Fruit fly (Drosophila melanogaster): Measurements from ENCODE around the gene Fur1.

DNA sequence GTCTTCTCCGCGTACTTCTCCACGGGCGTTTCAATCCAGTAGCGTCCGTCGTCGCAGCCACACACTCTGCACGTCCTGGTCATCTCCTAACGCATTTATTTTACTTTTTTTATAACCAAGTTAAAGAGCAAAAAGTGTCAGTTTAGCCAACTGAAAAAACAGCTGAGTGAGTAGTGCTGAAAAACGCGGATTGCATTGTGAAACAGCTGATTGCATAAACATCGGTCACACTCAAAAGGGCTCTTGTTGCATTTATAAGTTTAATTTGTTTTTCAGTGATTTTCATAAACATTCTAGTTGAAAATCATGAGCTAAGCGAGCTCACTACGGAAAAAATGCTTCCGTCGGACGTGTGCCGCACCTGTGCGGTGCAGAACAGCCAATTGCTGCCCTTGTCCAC, 137.8 kb downstream of the Fur1 start, which contains the start of the genes CG10669 and CG11902:
- no peak for TF ChIP-seq CG32006 (GFP tag; optimal IDR thresholded peaks at IDR 0.05)
- TF ChIP-seq Eip78C (GFP tag), result no peak
- no peak for TF ChIP-seq Ets96B (tag; optimal IDR thresholded peaks at IDR 0.05)
- no peak for TF ChIP-seq fd85E (GFP tag; optimal IDR thresholded peaks at IDR 0.05)
- no peak for TF ChIP-seq Met (GFP tag; optimal IDR thresholded peaks at IDR 0.05)
- TF ChIP-seq Eip93F (GFP tag; optimal IDR thresholded peaks at IDR 0.05), result no peak
- TF ChIP-seq vri (GFP tag; optimal IDR thresholded peaks at IDR 0.05), result no peak
- TF ChIP-seq topi (GFP tag; optimal IDR thresholded peaks at IDR 0.05), result no peak
- TF ChIP-seq Blimp-1 (GFP tag; optimal IDR thresholded peaks at IDR 0.05), result no peak
- TF ChIP-seq Sox15 (GFP tag; optimal IDR thresholded peaks at IDR 0.05), result no peak
- TF ChIP-seq Lpt (GFP tag; optimal IDR thresholded peaks at IDR 0.05), result no peak
- no peak for TF ChIP-seq CG6854 (GFP tag; optimal IDR thresholded peaks at IDR 0.05)

Measured in whole organism, prepupa.